Worm (Caenorhabditis elegans) whole organism, mixed stage, embryonic: ENCODE measurements around the gene hecw-1.

Experiments used
- M03D4.4 ChIP-seq: sonication (generic microtip); optimal IDR thresholded peaks from 2 replicates; lab custom pipeline; 2017; ENCODE audit warnings: mild to moderate bottlenecking, missing genetic modification characterization, missing compliant biosample characterization
- bed-3 ChIP-seq: fragments of 200-800 bp; sonication (Bioruptor generic); optimal IDR thresholded peaks from 3 replicates; lab custom pipeline; 2018; ENCODE audit warnings: mild to moderate bottlenecking, missing genetic modification characterization, moderate library complexity, missing compliant biosample characterization
- blmp-1 ChIP-seq: fragments of 150-350 bp; optimal IDR thresholded peaks from 2 replicates; lab custom pipeline; 2014; ENCODE audit warnings: missing biosample characterization, missing genetic modification characterization
- ceh-39 ChIP-seq: fragments of 150-350 bp; optimal IDR thresholded peaks from 2 replicates; lab custom pipeline; 2014; ENCODE audit warnings: missing biosample characterization, missing genetic modification characterization
- ceh-43 ChIP-seq: fragments of 200-800 bp; sonication (Bioruptor generic); optimal IDR thresholded peaks from 2 replicates; lab custom pipeline; 2018; ENCODE audit warnings: mild to moderate bottlenecking, missing genetic modification characterization, moderate library complexity, missing compliant biosample characterization
- ceh-83 ChIP-seq: fragments of 200-800 bp; sonication (Bioruptor generic); optimal IDR thresholded peaks from 2 replicates; lab custom pipeline; 2018; ENCODE audit warnings: mild to moderate bottlenecking, missing genetic modification characterization, missing compliant biosample characterization
- ces-1 ChIP-seq: fragments of 150-350 bp; optimal IDR thresholded peaks from 2 replicates; lab custom pipeline; 2014; ENCODE audit warnings: missing biosample characterization, missing genetic modification reagents, missing genetic modification characterization
- drap-1 ChIP-seq: fragments of 200-800 bp; sonication (Bioruptor generic); optimal IDR thresholded peaks from 3 replicates; lab custom pipeline; 2018; ENCODE audit warnings: mild to moderate bottlenecking, missing genetic modification characterization, missing compliant biosample characterization
- elt-1 ChIP-seq: sonication (generic microtip); optimal IDR thresholded peaks from 2 replicates; lab custom pipeline; 2017; ENCODE audit warnings: missing genetic modification characterization, mild to moderate bottlenecking, missing compliant biosample characterization, antibody characterized with exemption, moderate library complexity, borderline replicate concordance; ENCODE audit not compliant: insufficient read depth
- elt-3 ChIP-seq: fragments of 150-350 bp; optimal IDR thresholded peaks from 2 replicates; lab custom pipeline; 2014; ENCODE audit warnings: missing biosample characterization, missing genetic modification characterization
- flh-1 ChIP-seq: fragments of 200-800 bp; sonication (Bioruptor generic); optimal IDR thresholded peaks from 2 replicates; lab custom pipeline; 2018; ENCODE audit warnings: mild to moderate bottlenecking, missing genetic modification characterization, moderate library complexity, missing compliant biosample characterization
- ham-2 ChIP-seq: fragments of 200-800 bp; sonication (Bioruptor generic); optimal IDR thresholded peaks from 2 replicates; lab custom pipeline; 2018; ENCODE audit warnings: mild to moderate bottlenecking, missing genetic modification characterization, missing compliant biosample characterization
- hlh-1 ChIP-seq: fragments of 150-350 bp; optimal IDR thresholded peaks from 2 replicates; lab custom pipeline; 2014; ENCODE audit warnings: missing biosample characterization, missing genetic modification reagents, missing genetic modification characterization
- lin-13 ChIP-seq: fragments of 150-350 bp; optimal IDR thresholded peaks from 2 replicates; lab custom pipeline; 2014; ENCODE audit warnings: missing biosample characterization, missing genetic modification characterization
- lin-32 ChIP-seq: fragments of 200-800 bp; sonication (Bioruptor generic); optimal IDR thresholded peaks from 2 replicates; lab custom pipeline; 2018; ENCODE audit warnings: mild to moderate bottlenecking, missing genetic modification characterization, missing compliant biosample characterization
- mab-5 ChIP-seq: fragments of 150-350 bp; optimal IDR thresholded peaks from 2 replicates; lab custom pipeline; 2014; ENCODE audit warnings: missing biosample characterization, missing genetic modification characterization
- mep-1 ChIP-seq: fragments of 150-350 bp; optimal IDR thresholded peaks from 2 replicates; lab custom pipeline; 2017; ENCODE audit warnings: missing biosample characterization, missing genetic modification reagents, missing genetic modification characterization, inconsistent platforms
- nhr-12 ChIP-seq: fragments of 150-350 bp; optimal IDR thresholded peaks from 2 replicates; lab custom pipeline; 2014; ENCODE audit warnings: missing biosample characterization, missing genetic modification characterization
- nhr-237 ChIP-seq: fragments of 150-350 bp; optimal IDR thresholded peaks from 2 replicates; lab custom pipeline; 2014; ENCODE audit warnings: missing biosample characterization, missing genetic modification characterization
- nhr-76 ChIP-seq: sonication (generic microtip); optimal IDR thresholded peaks from 2 replicates; lab custom pipeline; 2017; ENCODE audit warnings: missing biosample characterization, missing genetic modification characterization
- pha-4 ChIP-seq: fragments of 150-350 bp; optimal IDR thresholded peaks from 2 replicates; lab custom pipeline; 2018; ENCODE audit warnings: missing biosample characterization, missing genetic modification reagents, missing genetic modification characterization
- sem-2 ChIP-seq: fragments of 200-800 bp; sonication (Bioruptor generic); optimal IDR thresholded peaks from 2 replicates; lab custom pipeline; 2018; ENCODE audit warnings: mild to moderate bottlenecking, missing genetic modification characterization, missing compliant biosample characterization
- snpc-4 ChIP-seq: fragments of 150-350 bp; optimal IDR thresholded peaks from 2 replicates; lab custom pipeline; 2014; ENCODE audit warnings: missing biosample characterization, missing genetic modification characterization
- sptf-1 ChIP-seq: sonication (generic microtip); optimal IDR thresholded peaks from 2 replicates; lab custom pipeline; 2017; ENCODE audit warnings: mild to moderate bottlenecking, missing genetic modification characterization, moderate library complexity, missing compliant biosample characterization
- unc-120 ChIP-seq: sonication (generic microtip); optimal IDR thresholded peaks from 2 replicates; lab custom pipeline; 2017; ENCODE audit warnings: missing genetic modification characterization, missing compliant biosample characterization; ENCODE audit not compliant: poor library complexity, severe bottlenecking
- unc-39 ChIP-seq: fragments of 150-350 bp; optimal IDR thresholded peaks from 2 replicates; lab custom pipeline; 2014; ENCODE audit warnings: missing biosample characterization, missing genetic modification characterization
- unc-62 ChIP-seq: fragments of 150-350 bp; optimal IDR thresholded peaks from 2 replicates; lab custom pipeline; 2014; ENCODE audit warnings: missing biosample characterization, missing genetic modification reagents, missing genetic modification characterization
- zip-8 ChIP-seq: fragments of 150-350 bp; optimal IDR thresholded peaks from 2 replicates; lab custom pipeline; 2014; ENCODE audit warnings: missing biosample characterization, missing genetic modification characterization

Gene hecw-1

DNA sequence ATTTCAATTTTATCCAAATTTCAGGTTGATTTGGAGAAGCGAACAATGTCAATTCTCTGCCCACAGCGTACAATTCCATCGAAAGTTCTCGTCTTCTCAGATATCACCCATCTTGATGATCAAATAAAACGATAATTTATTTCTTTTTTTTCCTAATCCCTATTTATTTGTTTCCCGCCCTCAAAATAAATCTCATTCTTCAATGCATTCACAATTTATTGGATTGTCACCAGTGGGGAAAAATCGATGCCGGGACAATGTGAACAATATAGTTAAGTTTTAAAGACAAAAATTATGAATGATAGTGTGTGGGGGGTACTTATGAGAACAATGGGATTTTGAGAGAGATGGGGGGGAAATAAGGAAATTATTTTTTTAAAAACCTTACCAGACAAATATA lies 10.7 kb upstream of the hecw-1 start:
- TF ChIP-seq drap-1 (no peak), sptf-1 (tag; lab: Kevin White, UChicago) (no peak), nhr-237 (tag; lab: Kevin White, UChicago) (no peak), M03D4.4 (tag; lab: Kevin White, UChicago) (no peak), snpc-4 (tag; lab: Kevin White, UChicago) (no peak), unc-39 (no peak), pha-4 (tag; lab: Kevin White, UChicago) (no peak), nhr-12 (tag; lab: Kevin White, UChicago) (no peak), flh-1 (no peak)

DNA sequence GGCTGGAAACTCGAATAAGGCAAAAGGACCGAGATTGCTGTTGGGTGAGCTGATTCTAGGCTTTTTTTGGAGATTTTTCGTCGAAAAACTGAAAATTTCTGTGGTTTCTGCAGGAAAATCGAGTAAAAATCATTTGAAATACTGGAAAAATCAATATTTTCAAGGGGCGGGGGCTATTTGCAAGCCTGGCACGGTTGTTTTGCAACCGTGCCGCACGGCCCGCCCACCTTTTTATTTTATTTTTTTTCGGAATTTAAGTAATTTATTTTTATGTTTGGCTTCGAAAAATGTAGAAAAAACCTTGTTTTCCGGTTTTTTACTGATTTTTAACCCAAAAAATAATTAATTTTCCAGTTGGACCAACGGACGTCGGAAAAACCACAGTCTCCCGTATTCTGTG lies 8.7 kb upstream of the hecw-1 start:
- TF ChIP-seq lin-32 (GFP tag; lab: Kevin White, UChicago) (no peak), mab-5 (tag; lab: Kevin White, UChicago) (no peak), hlh-1 (no peak), ham-2 (GFP tag; lab: Kevin White, UChicago) (no peak), M03D4.4 (tag; lab: Kevin White, UChicago) (peak; percentile 12), elt-3 (tag; lab: Kevin White, UChicago) (no peak), nhr-12 (tag; lab: Kevin White, UChicago) (no peak), unc-62 (GFP tag; lab: Kevin White, UChicago) (no peak)

ce11 chrIII:3397678-3398077 lies 7.9 kb upstream of the hecw-1 start, which contains the start of gene clpf-1:
clpf-1 (plus strand) TSS chrIII:3397743.
- no peak for TF ChIP-seq ceh-39
- no peak for TF ChIP-seq unc-62 (GFP tag; lab: Kevin White, UChicago)
- no peak for TF ChIP-seq bed-3 (GFP tag; lab: Kevin White, UChicago)
- TF ChIP-seq hlh-1 = no peak
- no peak for TF ChIP-seq lin-13 (tag; lab: Kevin White, UChicago)
- no peak for TF ChIP-seq flh-1
- no peak for TF ChIP-seq zip-8
- TF ChIP-seq lin-32 (GFP tag; lab: Kevin White, UChicago) = no peak
- no peak for TF ChIP-seq unc-120 (tag; lab: Kevin White, UChicago)
- no peak for TF ChIP-seq ces-1 (GFP tag; lab: Kevin White, UChicago)
- no peak for TF ChIP-seq elt-3 (tag; lab: Kevin White, UChicago)
- TF ChIP-seq mep-1 (tag; lab: Kevin White, UChicago) = no peak
- no peak for TF ChIP-seq M03D4.4 (tag; lab: Kevin White, UChicago)

DNA sequence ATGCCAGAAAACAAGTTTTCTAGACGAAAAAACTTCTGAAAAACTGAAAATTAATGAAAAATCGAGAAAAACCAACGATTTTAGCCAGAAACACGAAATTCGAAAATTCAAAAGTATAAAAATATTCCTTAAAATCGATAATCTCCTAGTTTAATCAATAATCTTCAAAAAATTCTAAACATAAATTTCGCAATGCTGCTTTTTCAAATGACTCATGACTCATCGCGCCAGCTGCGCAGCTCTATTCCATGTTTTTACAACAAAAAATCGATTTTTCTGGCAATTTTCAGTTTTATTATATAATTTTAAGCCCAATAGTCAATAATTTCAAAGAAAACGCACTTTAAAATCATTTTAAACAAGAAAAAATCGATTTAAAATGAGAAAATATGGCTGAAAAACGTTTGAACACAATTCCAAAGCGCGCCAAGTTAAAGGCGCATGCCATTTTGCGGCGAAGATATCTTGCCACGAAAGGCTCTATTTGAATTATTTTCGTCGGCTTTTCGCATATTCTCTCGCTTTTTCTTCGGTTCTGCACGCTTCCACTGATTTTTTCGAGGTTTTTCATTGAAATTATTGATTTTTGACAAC lies 6.2 kb upstream of the hecw-1 start, which contains the start of gene cri-3:
Gene cri-3, plus strand, starts transcription at position 482 of the 594 bp plus-strand sequence.
- TF ChIP-seq unc-120 (tag; lab: Kevin White, UChicago) = peak; percentile 88
- TF ChIP-seq lin-13 (tag; lab: Kevin White, UChicago) = no peak
- TF ChIP-seq ces-1 (GFP tag; lab: Kevin White, UChicago) = peak; percentile 27
- TF ChIP-seq ham-2 (GFP tag; lab: Kevin White, UChicago) = peak; percentile 20

DNA sequence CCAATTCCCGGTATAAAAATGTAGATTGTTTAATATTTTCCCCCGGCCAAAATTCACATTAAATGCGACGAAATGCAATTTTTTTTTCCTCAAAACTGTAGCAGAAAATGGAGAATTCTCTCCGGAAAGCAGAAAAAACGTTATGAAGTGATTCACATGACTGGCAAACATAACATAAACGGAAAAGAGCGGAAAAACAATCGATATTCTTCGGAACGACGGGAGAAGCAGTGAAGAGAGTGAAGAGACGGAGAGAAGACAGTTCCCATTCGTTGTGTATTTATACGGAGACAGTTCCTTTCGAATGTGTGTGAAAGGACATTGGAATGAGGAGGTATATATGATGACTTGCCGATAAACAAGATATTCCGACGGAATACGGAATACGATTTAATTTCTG lies 5.3 kb upstream of the hecw-1 start:
- no peak for TF ChIP-seq mep-1 (tag; lab: Kevin White, UChicago)
- no peak for TF ChIP-seq nhr-12 (tag; lab: Kevin White, UChicago)
- TF ChIP-seq sptf-1 (tag; lab: Kevin White, UChicago) = no peak
- no peak for TF ChIP-seq elt-1
- TF ChIP-seq ceh-43 = no peak

DNA sequence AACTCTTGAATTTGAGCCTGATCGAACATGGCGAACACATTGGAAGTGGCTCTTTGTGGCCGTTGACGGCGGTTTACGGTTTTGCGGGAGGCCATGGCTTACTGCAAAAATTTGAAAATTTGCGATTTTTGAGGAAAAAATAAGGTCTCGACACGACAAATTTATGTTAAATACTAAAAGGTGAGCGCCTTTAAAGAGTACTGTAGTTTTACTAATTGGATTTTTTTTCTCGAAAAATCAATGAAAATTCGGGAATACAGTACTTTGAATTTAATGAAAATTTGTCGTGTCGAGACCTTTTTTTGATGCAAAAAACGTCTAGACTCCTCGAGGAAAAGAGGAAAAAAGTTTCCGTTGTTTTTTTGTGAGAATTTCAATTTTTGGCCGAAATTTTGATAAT lies 3.9 kb upstream of the hecw-1 start, which contains the start of gene mlc-4:
Gene mlc-4, minus strand, starts transcription at position 101 of the 400 bp plus-strand sequence.
- no peak for TF ChIP-seq sem-2 (GFP tag; lab: Kevin White, UChicago)
- TF ChIP-seq blmp-1 (tag; lab: Kevin White, UChicago) = no peak
- no peak for TF ChIP-seq ceh-83
- TF ChIP-seq hlh-1 = no peak
- no peak for TF ChIP-seq unc-39
- no peak for TF ChIP-seq ces-1 (GFP tag; lab: Kevin White, UChicago)
- TF ChIP-seq nhr-237 (tag; lab: Kevin White, UChicago) = no peak
- no peak for TF ChIP-seq bed-3 (GFP tag; lab: Kevin White, UChicago)
- no peak for TF ChIP-seq nhr-12 (tag; lab: Kevin White, UChicago)
- no peak for TF ChIP-seq M03D4.4 (tag; lab: Kevin White, UChicago)
- TF ChIP-seq elt-1 = no peak
- TF ChIP-seq unc-120 (tag; lab: Kevin White, UChicago) = no peak
- no peak for TF ChIP-seq lin-13 (tag; lab: Kevin White, UChicago)
- no peak for TF ChIP-seq mep-1 (tag; lab: Kevin White, UChicago)
- TF ChIP-seq nhr-76 (tag; lab: Kevin White, UChicago) = no peak
- TF ChIP-seq zip-8 = no peak
- TF ChIP-seq flh-1 = no peak
- no peak for TF ChIP-seq mab-5 (tag; lab: Kevin White, UChicago)
- no peak for TF ChIP-seq lin-32 (GFP tag; lab: Kevin White, UChicago)
